Worm (Caenorhabditis elegans) whole organism, L2 larva: ENCODE results near the gene tatn-1.

Source experiments
- C34F6.9 ChIP-seq: fragments of 150-350 bp; optimal IDR thresholded peaks from 2 replicates; lab custom pipeline; 2014; ENCODE audit warnings: missing biosample characterization, missing genetic modification characterization
- F13H6.1 ChIP-seq: sonication (generic microtip); optimal IDR thresholded peaks from 2 replicates; lab custom pipeline; 2016; ENCODE audit warnings: missing genetic modification characterization, missing compliant biosample characterization
- R02D3.7 ChIP-seq: fragments of 150-350 bp; optimal IDR thresholded peaks from 2 replicates; lab custom pipeline; 2014; ENCODE audit warnings: missing biosample characterization, missing genetic modification characterization
- Y55F3AM.14 ChIP-seq: fragments of 200-800 bp; sonication (Bioruptor generic); optimal IDR thresholded peaks from 2 replicates; lab custom pipeline; 2018; ENCODE audit warnings: mild to moderate bottlenecking, missing genetic modification characterization, missing compliant biosample characterization
- ZK546.5 ChIP-seq: sonication (generic microtip); optimal IDR thresholded peaks from 2 replicates; lab custom pipeline; 2017; ENCODE audit warnings: missing biosample characterization, missing genetic modification characterization
- alr-1 ChIP-seq: fragments of 150-350 bp; optimal IDR thresholded peaks from 2 replicates; lab custom pipeline; 2014; ENCODE audit warnings: missing biosample characterization, missing genetic modification characterization
- aly-2 ChIP-seq: fragments of 150-350 bp; optimal IDR thresholded peaks from 2 replicates; lab custom pipeline; 2014; ENCODE audit warnings: missing biosample characterization, missing genetic modification characterization
- ama-1 ChIP-seq: fragments of 150-350 bp; optimal IDR thresholded peaks from 2 replicates; lab custom pipeline; 2018; ENCODE audit warnings: inconsistent platforms
- blmp-1 ChIP-seq: sonication (generic microtip); optimal IDR thresholded peaks from 2 replicates; lab custom pipeline; 2017; ENCODE audit warnings: missing genetic modification characterization, mild to moderate bottlenecking, missing compliant biosample characterization, antibody characterized with exemption, moderate library complexity; ENCODE audit not compliant: insufficient read depth
- ceh-16 ChIP-seq: fragments of 150-350 bp; optimal IDR thresholded peaks from 2 replicates; lab custom pipeline; 2014; ENCODE audit warnings: missing biosample characterization, missing genetic modification characterization
- ceh-82 ChIP-seq: fragments of 150-350 bp; optimal IDR thresholded peaks from 2 replicates; lab custom pipeline; 2014; ENCODE audit warnings: missing biosample characterization, missing genetic modification characterization
- crh-2 ChIP-seq: sonication (generic microtip); optimal IDR thresholded peaks from 2 replicates; lab custom pipeline; 2017; ENCODE audit warnings: missing biosample characterization, missing genetic modification characterization
- dmd-4 ChIP-seq: sonication (generic microtip); optimal IDR thresholded peaks from 2 replicates; lab custom pipeline; 2017; ENCODE audit warnings: missing biosample characterization, missing genetic modification characterization
- egl-27 ChIP-seq: sonication (generic microtip); optimal IDR thresholded peaks from 3 replicates; lab custom pipeline; 2017; ENCODE audit warnings: missing biosample characterization, missing genetic modification reagents, missing genetic modification characterization
- elt-3 ChIP-seq: sonication (generic microtip); optimal IDR thresholded peaks from 2 replicates; lab custom pipeline; 2017; ENCODE audit warnings: missing biosample characterization, missing genetic modification characterization
- fos-1 ChIP-seq: fragments of 150-350 bp; optimal IDR thresholded peaks from 2 replicates; lab custom pipeline; 2014; ENCODE audit warnings: missing biosample characterization, missing genetic modification characterization
- lin-11 ChIP-seq: fragments of 150-350 bp; sonication (generic microtip); optimal IDR thresholded peaks from 2 replicates; lab custom pipeline; 2014; ENCODE audit warnings: missing biosample characterization, missing genetic modification characterization, inconsistent platforms, mixed read lengths
- lin-13 ChIP-seq: fragments of 150-350 bp; optimal IDR thresholded peaks from 2 replicates; lab custom pipeline; 2014; ENCODE audit warnings: missing biosample characterization, missing genetic modification reagents, missing genetic modification characterization
- lsy-2 ChIP-seq, 2 experiments: fragments of 150-350 bp in 1 of 2; sonication (generic microtip) in 1 of 2; optimal IDR thresholded peaks; 2 replicates each; lab custom pipeline; 2014 to 2017; ENCODE audit warnings: missing biosample characterization in 2 of 2, missing genetic modification characterization in 2 of 2
- mab-5 ChIP-seq: fragments of 150-350 bp; optimal IDR thresholded peaks from 2 replicates; lab custom pipeline; 2014; ENCODE audit warnings: missing biosample characterization, missing genetic modification characterization
- mbf-1 ChIP-seq: sonication (generic microtip); optimal IDR thresholded peaks from 2 replicates; lab custom pipeline; 2017; ENCODE audit warnings: missing biosample characterization, missing genetic modification characterization
- mdl-1 ChIP-seq, 2 experiments: fragments of 150-350 bp in 1 of 2; sonication (generic microtip) in 1 of 2; optimal IDR thresholded peaks; 2 replicates each; lab custom pipeline; 2017; ENCODE audit warnings: missing biosample characterization in 2 of 2, missing genetic modification characterization in 2 of 2
- nhr-10 ChIP-seq: sonication (generic microtip); optimal IDR thresholded peaks from 2 replicates; lab custom pipeline; 2017; ENCODE audit warnings: missing biosample characterization, missing genetic modification characterization
- nhr-12 ChIP-seq: fragments of 150-350 bp; optimal IDR thresholded peaks from 2 replicates; lab custom pipeline; 2014; ENCODE audit warnings: missing biosample characterization, missing genetic modification characterization
- nhr-129 ChIP-seq: fragments of 150-350 bp; optimal IDR thresholded peaks from 2 replicates; lab custom pipeline; 2014; ENCODE audit warnings: missing biosample characterization, missing genetic modification characterization
- nhr-21 ChIP-seq: fragments of 150-350 bp; optimal IDR thresholded peaks from 2 replicates; lab custom pipeline; 2014; ENCODE audit warnings: missing biosample characterization, missing genetic modification characterization
- nhr-23 ChIP-seq: fragments of 150-350 bp; optimal IDR thresholded peaks from 2 replicates; lab custom pipeline; 2014; ENCODE audit warnings: missing biosample characterization, missing genetic modification reagents, missing genetic modification characterization
- nhr-237 ChIP-seq: fragments of 150-350 bp; optimal IDR thresholded peaks from 2 replicates; lab custom pipeline; 2014; ENCODE audit warnings: missing biosample characterization, missing genetic modification characterization
- nhr-25 ChIP-seq: fragments of 150-350 bp; sonication (generic microtip); optimal IDR thresholded peaks from 3 replicates; lab custom pipeline; 2014; ENCODE audit warnings: missing biosample characterization, missing genetic modification characterization
- nhr-6 ChIP-seq: fragments of 150-350 bp; optimal IDR thresholded peaks from 2 replicates; lab custom pipeline; 2014; ENCODE audit warnings: missing biosample characterization, missing genetic modification characterization
- nhr-77 ChIP-seq: fragments of 150-350 bp; optimal IDR thresholded peaks from 2 replicates; lab custom pipeline; 2014; ENCODE audit warnings: missing biosample characterization, missing genetic modification characterization
- peb-1 ChIP-seq: fragments of 150-350 bp; optimal IDR thresholded peaks from 2 replicates; lab custom pipeline; 2014; ENCODE audit warnings: missing biosample characterization, missing genetic modification characterization
- sem-4 ChIP-seq: fragments of 150-350 bp; optimal IDR thresholded peaks from 2 replicates; lab custom pipeline; 2014; ENCODE audit warnings: missing biosample characterization, missing genetic modification reagents, missing genetic modification characterization
- skn-1 ChIP-seq: sonication (generic microtip); optimal IDR thresholded peaks from 2 replicates; lab custom pipeline; 2017; ENCODE audit warnings: missing biosample characterization, missing genetic modification characterization
- sma-3 ChIP-seq: sonication (generic microtip); optimal IDR thresholded peaks from 2 replicates; lab custom pipeline; 2016; ENCODE audit warnings: missing genetic modification reagents, missing genetic modification characterization, missing compliant biosample characterization
- sma-9 ChIP-seq, 2 experiments: fragments of 150-350 bp in 1 of 2; sonication (generic microtip) in 1 of 2; optimal IDR thresholded peaks; 2 replicates each; lab custom pipeline; 2014 to 2016; ENCODE audit warnings: missing genetic modification characterization in 2 of 2, mild to moderate bottlenecking in 1 of 2, missing biosample characterization in 1 of 2, missing compliant biosample characterization in 1 of 2, missing genetic modification reagents in 1 of 2, moderate library complexity in 1 of 2
- unc-39 ChIP-seq: fragments of 150-350 bp; optimal IDR thresholded peaks from 2 replicates; lab custom pipeline; 2014; ENCODE audit warnings: missing biosample characterization, missing genetic modification characterization
- unc-55 ChIP-seq: fragments of 150-350 bp; sonication (generic microtip); optimal IDR thresholded peaks from 3 replicates; lab custom pipeline; 2014; ENCODE audit warnings: missing biosample characterization, missing genetic modification reagents, missing genetic modification characterization
- unc-62 ChIP-seq: fragments of 150-350 bp; optimal IDR thresholded peaks from 2 replicates; lab custom pipeline; 2014; ENCODE audit warnings: missing biosample characterization, missing genetic modification reagents, missing genetic modification characterization
- ztf-11 ChIP-seq: sonication (generic microtip); optimal IDR thresholded peaks from 2 replicates; lab custom pipeline; 2017; ENCODE audit warnings: missing biosample characterization, missing genetic modification characterization
- ztf-4 ChIP-seq: fragments of 150-350 bp; optimal IDR thresholded peaks from 2 replicates; lab custom pipeline; 2014; ENCODE audit warnings: missing biosample characterization, missing genetic modification characterization

Gene tatn-1

ce11 chrX:14776312-14776711 is 14.5 kb upstream of the tatn-1 start:
- TF ChIP-seq C34F6.9 (tag; lab: Kevin White, UChicago) (no peak), lsy-2 (tag; optimal IDR thresholded peaks at IDR 0.05; lab: Kevin White, UChicago) (peak in 1 of 2 experiments; percentile 41)
- TF ChIP-seq, all 48 proteins: peak for 1

- TF ChIP-seq sma-9 (GFP tag; optimal IDR thresholded peaks at IDR 0.05; lab: Kevin White, UChicago): no peak
- no peak for TF ChIP-seq sma-9 (tag; optimal IDR thresholded peaks at IDR 0.05; lab: Kevin White, UChicago)
- no peak for TF ChIP-seq mbf-1 (tag; lab: Kevin White, UChicago)
- no peak for TF ChIP-seq nhr-23 (tag; lab: Kevin White, UChicago)
- TF ChIP-seq ZK546.5 (tag; lab: Kevin White, UChicago): no peak
- TF ChIP-seq nhr-77 (tag; lab: Kevin White, UChicago): no peak
- no peak for TF ChIP-seq mab-5 (tag; lab: Kevin White, UChicago)
- TF ChIP-seq R02D3.7 (tag; lab: Kevin White, UChicago): no peak
- TF ChIP-seq sma-3 (GFP tag; lab: Kevin White, UChicago): no peak
- TF ChIP-seq nhr-6 (tag; lab: Kevin White, UChicago): no peak
- TF ChIP-seq, all 48 proteins: peak for 0
Measured at ce11 chrX:14778112-14778511, 12.7 kb upstream of the tatn-1 start.

- TF ChIP-seq alr-1 (no peak), unc-62 (GFP tag; lab: Kevin White, UChicago) (no peak), ama-1 (lab: Kevin White, UChicago) (no peak), ceh-82 (tag; lab: Kevin White, UChicago) (no peak), peb-1 (tag; lab: Kevin White, UChicago) (no peak), unc-55 (GFP tag; lab: Kevin White, UChicago) (no peak), sma-9 (GFP tag; optimal IDR thresholded peaks at IDR 0.05; lab: Kevin White, UChicago) (peak; percentile 83), sma-9 (tag; optimal IDR thresholded peaks at IDR 0.05; lab: Kevin White, UChicago) (no peak), aly-2 (tag; lab: Kevin White, UChicago) (no peak), nhr-21 (peak; percentile 43), nhr-77 (tag; lab: Kevin White, UChicago) (no peak), blmp-1 (tag; lab: Kevin White, UChicago) (no peak), nhr-12 (no peak), ZK546.5 (tag; lab: Kevin White, UChicago) (no peak), skn-1 (tag; lab: Kevin White, UChicago) (no peak), fos-1 (tag; lab: Kevin White, UChicago) (no peak), egl-27 (tag; lab: Kevin White, UChicago) (no peak), crh-2 (tag; lab: Kevin White, UChicago) (no peak), ztf-4 (tag; lab: Kevin White, UChicago) (no peak), ztf-11 (tag; lab: Kevin White, UChicago) (no peak), sma-3 (GFP tag; lab: Kevin White, UChicago) (peak; percentile 67), mbf-1 (tag; lab: Kevin White, UChicago) (no peak), nhr-10 (tag; lab: Kevin White, UChicago) (no peak), unc-39 (no peak), sem-4 (tag; lab: Kevin White, UChicago) (no peak), nhr-129 (no peak), nhr-237 (tag; lab: Kevin White, UChicago) (no peak), nhr-25 (tag; lab: Kevin White, UChicago) (no peak), dmd-4 (no peak), F13H6.1 (tag; lab: Kevin White, UChicago) (no peak), mdl-1 (tag; optimal IDR thresholded peaks at IDR 0.05; lab: Kevin White, UChicago) (peak in 1 of 2 experiments; percentile 29), C34F6.9 (tag; lab: Kevin White, UChicago) (no peak), ceh-16 (tag; lab: Kevin White, UChicago) (no peak), lin-13 (GFP tag; lab: Kevin White, UChicago) (no peak), lin-11 (tag; lab: Kevin White, UChicago) (no peak), mab-5 (tag; lab: Kevin White, UChicago) (peak; percentile 27), Y55F3AM.14 (no peak), elt-3 (tag; lab: Kevin White, UChicago) (no peak), lsy-2 (tag; optimal IDR thresholded peaks at IDR 0.05; lab: Kevin White, UChicago) (no peak)
Measured at ce11 chrX:14780176-14780575, 10.6 kb upstream of the tatn-1 start.
